Worm (Caenorhabditis elegans) whole organism, early embryonic: ENCODE results near the gene ZK470.14.

ENCODE experiments used
- F13C5.2 ChIP-seq: sonication (generic microtip); optimal IDR thresholded peaks from 2 replicates; lab custom pipeline; 2017; ENCODE audit warnings: mild to moderate bottlenecking, missing genetic modification characterization, inconsistent platforms, missing compliant biosample characterization
- ama-1 ChIP-seq: fragments of 150-350 bp; optimal IDR thresholded peaks from 2 replicates; lab custom pipeline; 2014
- pes-1 ChIP-seq: fragments of 200-800 bp; sonication (Bioruptor generic); IDR thresholded peaks from 2 replicates; pipeline ENCODE4 v1.3.6; 2022; ENCODE audit warnings: missing genetic modification reagents, missing genetic modification characterization, missing compliant biosample characterization
- scrt-1 ChIP-seq: fragments of 200-800 bp; sonication (Bioruptor generic); IDR thresholded peaks from 2 replicates; pipeline ENCODE4 v1.3.6; 2022; ENCODE audit warnings: missing genetic modification characterization, missing compliant biosample characterization
- sea-1 ChIP-seq: fragments of 200-800 bp; sonication (Bioruptor generic); conservative IDR thresholded peaks from 2 replicates; pipeline ENCODE4 v1.3.6; 2022; ENCODE audit warnings: missing genetic modification characterization, missing compliant biosample characterization

ce11 chrX:4138413-4139193 lies 28.6 kb upstream of the ZK470.14 start:
- no peak for TF ChIP-seq ama-1 (lab: Kevin White, UChicago)
- TF ChIP-seq scrt-1 (GFP tag; lab: Robert Waterston, UW): no peak
- TF ChIP-seq pes-1 (GFP tag; lab: Robert Waterston, UW): no peak
- no peak for TF ChIP-seq F13C5.2 (tag; lab: Kevin White, UChicago)
- no peak for TF ChIP-seq sea-1 (GFP tag; lab: Robert Waterston, UW)
